Fruit fly (Drosophila melanogaster) whole organism, embryonic: ENCODE measurements around the gene CAH7.

Experiments
- Adf1 ChIP-seq: fragments of 200-800 bp; sonication (Bioruptor generic); IDR thresholded peaks from 2 replicates; pipeline ENCODE4 v1.3.6; 2022; ENCODE audit warnings: missing biosample characterization, missing genetic modification characterization
- Atf-2 ChIP-seq: fragments of 200-800 bp; sonication (Bioruptor generic); optimal IDR thresholded peaks from 2 replicates; lab custom pipeline; 2016; ENCODE audit warnings: missing biosample characterization, missing genetic modification characterization
- Awh ChIP-seq: fragments of 200-800 bp; sonication (Bioruptor generic); IDR thresholded peaks from 2 replicates; pipeline ENCODE4, ENCODE4 v1.3.6; 2022; ENCODE audit warnings: missing biosample characterization, missing genetic modification characterization
- B-H2 ChIP-seq: fragments of 200-800 bp; sonication (Bioruptor generic); optimal IDR thresholded peaks from 2 replicates; lab custom pipeline; 2018; ENCODE audit warnings: missing biosample characterization, mild to moderate bottlenecking, missing genetic modification characterization
- Bgb ChIP-seq: fragments of 200-800 bp; sonication (Bioruptor generic); IDR thresholded peaks from 2 replicates; pipeline ENCODE4 v1.3.6; 2022; ENCODE audit warnings: missing biosample characterization, missing genetic modification characterization; ENCODE audit not compliant: partially characterized antibody
- CG12104 ChIP-seq: fragments of 200-800 bp; sonication (Bioruptor generic); optimal IDR thresholded peaks from 3 replicates; lab custom pipeline; 2016; ENCODE audit warnings: missing biosample characterization, missing genetic modification characterization
- CG14667 ChIP-seq: fragments of 200-800 bp; sonication (Bioruptor generic); IDR thresholded peaks from 2 replicates; pipeline ENCODE4 v1.3.6; 2022; ENCODE audit warnings: missing biosample characterization, missing genetic modification characterization
- CG14710 ChIP-seq: fragments of 200-800 bp; sonication (Bioruptor generic); optimal IDR thresholded peaks from 3 replicates; lab custom pipeline; 2019; ENCODE audit warnings: missing biosample characterization, mild to moderate bottlenecking, missing genetic modification characterization, moderate library complexity
- CG1603 ChIP-seq: fragments of 200-800 bp; sonication (Bioruptor generic); optimal IDR thresholded peaks from 2 replicates; lab custom pipeline; 2019; ENCODE audit warnings: missing biosample characterization, mild to moderate bottlenecking, missing genetic modification characterization, moderate library complexity
- CG18262 ChIP-seq: fragments of 200-800 bp; optimal IDR thresholded peaks from 3 replicates; lab custom pipeline; 2019; ENCODE audit warnings: missing biosample characterization, mild to moderate bottlenecking, missing genetic modification characterization, moderate library complexity
- CG32767 ChIP-seq: fragments of 200-800 bp; sonication (Bioruptor generic); IDR thresholded peaks from 2 replicates; pipeline ENCODE4 v1.3.6; 2022; ENCODE audit warnings: missing biosample characterization, missing genetic modification characterization
- CG4282 ChIP-seq: fragments of 200-800 bp; sonication (Bioruptor generic); optimal IDR thresholded peaks from 2 replicates; lab custom pipeline; 2016; ENCODE audit warnings: missing biosample characterization, missing genetic modification characterization
- CG4404 ChIP-seq: fragments of 200-800 bp; sonication (Bioruptor generic); IDR thresholded peaks from 2 replicates; pipeline ENCODE4 v1.3.6; 2022; ENCODE audit warnings: missing biosample characterization, missing genetic modification characterization
- CG4424 ChIP-seq: fragments of 200-800 bp; sonication (Bioruptor generic); optimal IDR thresholded peaks from 3 replicates; lab custom pipeline; 2016; ENCODE audit warnings: missing biosample characterization, missing genetic modification characterization
- CG6272 ChIP-seq: fragments of 200-800 bp; sonication (Bioruptor generic); IDR thresholded peaks from 2 replicates; pipeline ENCODE4 v1.3.6; 2022; ENCODE audit warnings: missing biosample characterization, missing genetic modification characterization
- CG6791 ChIP-seq: fragments of 200-800 bp; sonication (Bioruptor generic); IDR thresholded peaks from 3 replicates; pipeline ENCODE4 v1.3.6; 2022; ENCODE audit warnings: missing biosample characterization, missing genetic modification characterization; ENCODE audit not compliant: partially characterized antibody
- CG6854 ChIP-seq: fragments of 200-800 bp; sonication (Bioruptor generic); optimal IDR thresholded peaks from 3 replicates; lab custom pipeline; 2017; ENCODE audit warnings: missing biosample characterization, mild to moderate bottlenecking, missing genetic modification characterization
- CG7987 ChIP-seq: fragments of 200-800 bp; sonication (Bioruptor generic); optimal IDR thresholded peaks from 2 replicates; lab custom pipeline; 2018; ENCODE audit warnings: missing biosample characterization, mild to moderate bottlenecking, missing genetic modification characterization, moderate library complexity
- CG8765 ChIP-seq: fragments of 200-800 bp; sonication (Bioruptor generic); IDR thresholded peaks from 2 replicates; pipeline ENCODE4 v1.3.6; 2022; ENCODE audit warnings: missing biosample characterization, missing genetic modification characterization
- CG9932 ChIP-seq: fragments of 200-800 bp; sonication (Bioruptor generic); IDR thresholded peaks from 2 replicates; pipeline ENCODE4 v1.3.6; 2022; ENCODE audit warnings: missing biosample characterization, missing genetic modification characterization
- CrebB ChIP-seq: fragments of 200-800 bp; sonication (Bioruptor generic); optimal IDR thresholded peaks from 3 replicates; lab custom pipeline; 2018; ENCODE audit warnings: missing biosample characterization, mild to moderate bottlenecking, missing genetic modification characterization
- D19A ChIP-seq: fragments of 200-800 bp; optimal IDR thresholded peaks from 3 replicates; lab custom pipeline; 2019; ENCODE audit warnings: missing biosample characterization, mild to moderate bottlenecking, missing genetic modification characterization, moderate library complexity
- Dip3 ChIP-seq: fragments of 200-800 bp; sonication (Bioruptor generic); optimal IDR thresholded peaks from 3 replicates; lab custom pipeline; 2016; ENCODE audit warnings: missing biosample characterization, missing genetic modification characterization
- Doc3 ChIP-seq: fragments of 200-800 bp; sonication (Bioruptor generic); IDR thresholded peaks from 3 replicates; pipeline ENCODE4 v1.3.6; 2022; ENCODE audit warnings: missing biosample characterization, missing genetic modification characterization; ENCODE audit not compliant: partially characterized antibody
- Drgx ChIP-seq: fragments of 200-800 bp; sonication (Bioruptor generic); IDR thresholded peaks from 2 replicates; pipeline ENCODE4 v1.3.6; 2022; ENCODE audit warnings: missing biosample characterization, missing genetic modification characterization
- E2f2 ChIP-seq: fragments of 200-800 bp; sonication (Bioruptor generic); IDR thresholded peaks from 2 replicates; pipeline ENCODE4 v1.3.6; 2022; ENCODE audit warnings: missing biosample characterization, missing genetic modification characterization
- H15 ChIP-seq: fragments of 200-800 bp; sonication (Bioruptor generic); IDR thresholded peaks from 3 replicates; pipeline ENCODE4 v1.3.6; 2022; ENCODE audit warnings: missing biosample characterization, missing genetic modification characterization
- Lim3 ChIP-seq: fragments of 200-800 bp; sonication (Bioruptor generic); IDR thresholded peaks from 2 replicates; pipeline ENCODE4 v1.3.6; 2022; ENCODE audit warnings: missing biosample characterization, missing genetic modification characterization
- Lpt ChIP-seq: fragments of >200 bp; optimal IDR thresholded peaks from 2 replicates; lab custom pipeline; 2018; ENCODE audit warnings: missing biosample characterization, missing genetic modification characterization
- Neu2 ChIP-seq: fragments of 200-800 bp; sonication (Bioruptor generic); optimal IDR thresholded peaks from 3 replicates; lab custom pipeline; 2016; ENCODE audit warnings: missing biosample characterization, missing genetic modification characterization, borderline replicate concordance
- Sin3A ChIP-seq: fragments of >200 bp; optimal IDR thresholded peaks from 2 replicates; lab custom pipeline; 2018
- Six4 ChIP-seq: fragments of 200-800 bp; sonication (Bioruptor generic); optimal IDR thresholded peaks from 2 replicates; lab custom pipeline; 2016; ENCODE audit warnings: missing biosample characterization, missing genetic modification characterization
- Spps ChIP-seq: fragments of 200-800 bp; sonication (Bioruptor generic); optimal IDR thresholded peaks from 2 replicates; lab custom pipeline; 2018; ENCODE audit warnings: missing biosample characterization, mild to moderate bottlenecking, missing genetic modification characterization
- Sry-β ChIP-seq: fragments of 200-800 bp; sonication (Bioruptor generic); optimal IDR thresholded peaks from 2 replicates; lab custom pipeline; 2018; ENCODE audit warnings: missing biosample characterization, mild to moderate bottlenecking, missing genetic modification characterization, moderate library complexity
- Tbp ChIP-seq: fragments of >200 bp; optimal IDR thresholded peaks from 2 replicates; lab custom pipeline; 2018; ENCODE audit warnings: missing biosample characterization, missing genetic modification characterization
- ato ChIP-seq: fragments of 200-800 bp; sonication (Bioruptor generic); IDR thresholded peaks from 2 replicates; pipeline ENCODE4 v1.3.6; 2022; ENCODE audit warnings: missing biosample characterization, missing genetic modification characterization; ENCODE audit not compliant: partially characterized antibody
- bsh ChIP-seq, 2 experiments: fragments of 200-800 bp; sonication (Bioruptor generic); optimal IDR thresholded peaks; 2 replicates each; lab custom pipeline; 2017 to 2018; ENCODE audit warnings: mild to moderate bottlenecking in 2 of 2, missing biosample characterization in 2 of 2, missing genetic modification characterization in 2 of 2, moderate library complexity in 1 of 2
- dmrt99B ChIP-seq: fragments of 200-800 bp; sonication (Bioruptor generic); optimal IDR thresholded peaks from 2 replicates; lab custom pipeline; 2018; ENCODE audit warnings: missing biosample characterization, mild to moderate bottlenecking, missing genetic modification characterization, moderate library complexity
- ems ChIP-seq: fragments of 200-800 bp; sonication (Bioruptor generic); optimal IDR thresholded peaks from 3 replicates; lab custom pipeline; 2016; ENCODE audit warnings: missing biosample characterization, missing genetic modification characterization
- hbn ChIP-seq: fragments of 200-800 bp; sonication (Bioruptor generic); IDR thresholded peaks from 2 replicates; pipeline ENCODE4 v1.3.6; 2022; ENCODE audit warnings: missing biosample characterization, missing genetic modification characterization; ENCODE audit not compliant: partially characterized antibody
- lilli ChIP-seq: fragments of 200-800 bp; sonication (Bioruptor generic); optimal IDR thresholded peaks from 3 replicates; lab custom pipeline; 2016; ENCODE audit warnings: missing biosample characterization, missing genetic modification characterization
- lov ChIP-seq, 2 experiments: fragments of 200-800 bp in 1 of 2; fragments of >200 bp in 1 of 2; sonication (Bioruptor generic) in 1 of 2; IDR thresholded peaks in 1 of 2; optimal IDR thresholded peaks in 1 of 2; 2 replicates in 1 of 2; 3 replicates in 1 of 2; pipeline versions ENCODE4 v1.3.6 to Lab custom; 2017 to 2022; ENCODE audit warnings: missing biosample characterization in 1 of 2, missing genetic modification characterization in 1 of 2
- maf-S ChIP-seq: fragments of 200-800 bp; sonication (Bioruptor generic); optimal IDR thresholded peaks from 2 replicates; lab custom pipeline; 2016; ENCODE audit warnings: missing biosample characterization, missing genetic modification characterization
- oc ChIP-seq: fragments of 200-800 bp; sonication (Bioruptor generic); optimal IDR thresholded peaks from 2 replicates; lab custom pipeline; 2018; ENCODE audit warnings: missing biosample characterization, mild to moderate bottlenecking, missing genetic modification characterization, moderate library complexity
- pros ChIP-seq: fragments of 200-800 bp; sonication (Bioruptor generic); optimal IDR thresholded peaks from 3 replicates; lab custom pipeline; 2019; ENCODE audit warnings: missing biosample characterization, mild to moderate bottlenecking, missing genetic modification characterization, moderate library complexity
- sc ChIP-seq, 3 experiments: fragments of >200 bp in 2 of 3; fragments of 200-800 bp in 1 of 3; sonication (Bioruptor generic) in 1 of 3; optimal IDR thresholded peaks; 2 replicates in 2 of 3; 3 replicates in 1 of 3; lab custom pipeline; 2017; ENCODE audit warnings: mild to moderate bottlenecking in 1 of 3, missing biosample characterization in 1 of 3, missing genetic modification characterization in 1 of 3, missing genetic modification reagents in 1 of 3
- sr ChIP-seq: fragments of 200-800 bp; sonication (Bioruptor generic); IDR thresholded peaks from 3 replicates; pipeline ENCODE4 v1.3.6; 2022; ENCODE audit warnings: missing biosample characterization, missing genetic modification characterization
- tll ChIP-seq, 2 experiments: fragments of 200-800 bp in 1 of 2; fragments of >200 bp in 1 of 2; sonication (Bioruptor generic) in 1 of 2; optimal IDR thresholded peaks; 2 replicates each; lab custom pipeline; 2017 to 2019; ENCODE audit warnings: missing biosample characterization in 2 of 2, missing genetic modification characterization in 2 of 2, mild to moderate bottlenecking in 1 of 2, moderate library complexity in 1 of 2
- unc-4 ChIP-seq: fragments of 200-800 bp; sonication (Bioruptor generic); IDR thresholded peaks from 2 replicates; pipeline ENCODE4 v1.3.6; 2022; ENCODE audit warnings: missing biosample characterization, missing genetic modification characterization; ENCODE audit not compliant: partially characterized antibody
- zen2 ChIP-seq: fragments of 200-800 bp; sonication (Bioruptor generic); IDR thresholded peaks from 3 replicates; pipeline ENCODE4 v1.3.6; 2022; ENCODE audit warnings: missing biosample characterization, missing genetic modification characterization; ENCODE audit not compliant: partially characterized antibody

Gene CAH7

DNA sequence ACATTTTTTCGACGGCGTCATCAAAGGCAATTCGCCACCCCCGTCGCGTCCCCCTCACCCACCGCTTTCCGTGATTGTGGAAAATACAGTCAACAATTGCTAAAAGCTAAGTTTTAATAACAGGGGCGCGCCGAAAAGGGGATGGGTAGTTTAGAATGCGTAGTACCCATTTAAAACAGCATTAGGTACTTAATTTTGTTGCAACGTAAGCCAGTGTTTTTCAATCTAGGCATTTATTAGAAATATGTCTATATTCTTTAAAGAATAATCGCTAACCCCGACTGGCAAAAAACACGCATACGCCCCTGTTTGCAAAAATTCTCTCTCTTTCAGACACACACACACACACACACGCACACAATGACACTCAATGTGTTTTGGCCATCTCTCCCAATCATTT lies 27.1 kb upstream of the CAH7 start (continued):
- TF ChIP-seq lilli (GFP tag; lab: Kevin White, UChicago): peak; percentile 79
- TF ChIP-seq H15 (GFP tag; lab: Robert Waterston, UW): 0 out of 3 replicates have a peak, but pooled peaks have one; percentile 45
- TF ChIP-seq bsh (GFP tag; optimal IDR thresholded peaks at IDR 0.05; lab: Kevin White, UChicago): no peak
- no peak for TF ChIP-seq Neu2 (GFP tag; lab: Kevin White, UChicago)
- TF ChIP-seq unc-4 (GFP tag; lab: Robert Waterston, UW): no peak
- no peak for TF ChIP-seq Sin3A (lab: Kevin White, UChicago)
- peak; percentile 86 for TF ChIP-seq CG9932
- TF ChIP-seq Spps (tag; lab: Kevin White, UChicago): no peak
- no peak for TF ChIP-seq tll (GFP tag; optimal IDR thresholded peaks at IDR 0.05; lab: Kevin White, UChicago)
- TF ChIP-seq CG4404 (GFP tag; lab: Robert Waterston, UW): peak; percentile 62
- no peak for TF ChIP-seq Sry-β (GFP tag; lab: Kevin White, UChicago)
- TF ChIP-seq CG18262 (tag; lab: Kevin White, UChicago): no peak
- TF ChIP-seq CG7987 (GFP tag; lab: Kevin White, UChicago): no peak
- no peak for TF ChIP-seq CG32767 (GFP tag; lab: Robert Waterston, UW)
- no peak for TF ChIP-seq CG12104 (GFP tag; lab: Kevin White, UChicago)
- no peak for TF ChIP-seq sr
- TF ChIP-seq CG6854 (GFP tag; lab: Kevin White, UChicago): no peak
- no peak for TF ChIP-seq hbn (GFP tag; lab: Robert Waterston, UW)
- TF ChIP-seq Six4: no peak
- TF ChIP-seq Lpt (GFP tag; lab: Kevin White, UChicago): no peak
- TF ChIP-seq maf-S (GFP tag; lab: Kevin White, UChicago): no peak
- TF ChIP-seq CrebB (tag; lab: Kevin White, UChicago): no peak
- TF ChIP-seq ato (GFP tag; lab: Robert Waterston, UW): no peak
- peak; percentile 68; the same call in 1 of the 2 replicates for TF ChIP-seq CG8765 (GFP tag; lab: Robert Waterston, UW)
- no peak for TF ChIP-seq Atf-2 (GFP tag; lab: Kevin White, UChicago)
- TF ChIP-seq dmrt99B: peak; percentile 39
- no peak for TF ChIP-seq E2f2 (GFP tag; lab: Robert Waterston, UW)
- TF ChIP-seq CG1603 (tag; lab: Kevin White, UChicago): no peak
- no peak for TF ChIP-seq Tbp
- no peak for TF ChIP-seq sc (optimal IDR thresholded peaks at IDR 0.05; lab: Kevin White, UChicago)
- TF ChIP-seq sc (GFP tag; optimal IDR thresholded peaks at IDR 0.05; lab: Kevin White, UChicago): no peak
- no peak for TF ChIP-seq Lim3
- TF ChIP-seq B-H2 (GFP tag; lab: Kevin White, UChicago): no peak
- no peak for TF ChIP-seq CG6791 (GFP tag; lab: Robert Waterston, UW)
- TF ChIP-seq CG4424 (GFP tag; lab: Kevin White, UChicago): no peak
- no peak for TF ChIP-seq Adf1 (GFP tag; lab: Robert Waterston, UW)
- no peak for TF ChIP-seq oc (tag; lab: Kevin White, UChicago)
- TF ChIP-seq CG14667 (GFP tag; lab: Robert Waterston, UW): 0 out of 2 replicates have a peak, but pooled peaks have one; percentile 14
- no peak for TF ChIP-seq lov (optimal IDR thresholded peaks at IDR 0.05; lab: Kevin White, UChicago)
- no peak for TF ChIP-seq lov (GFP tag; IDR thresholded peaks at IDR 0.05; lab: Robert Waterston, UW)
- 0 out of 2 replicates have a peak, but pooled peaks have one; percentile 6 for TF ChIP-seq CG6272 (GFP tag; lab: Robert Waterston, UW)
- TF ChIP-seq zen2 (GFP tag; lab: Robert Waterston, UW): no peak
- no peak for TF ChIP-seq Drgx
- TF ChIP-seq CG4282 (GFP tag; lab: Kevin White, UChicago): no peak
- no peak for TF ChIP-seq Awh (GFP tag; lab: Robert Waterston, UW)
- no peak for TF ChIP-seq CG14710 (tag; lab: Kevin White, UChicago)
- no peak for TF ChIP-seq pros (GFP tag; lab: Kevin White, UChicago)
- TF ChIP-seq ems: peak; percentile 42
- TF ChIP-seq Dip3 (GFP tag; lab: Kevin White, UChicago): peak; percentile 71
- TF ChIP-seq Doc3 (GFP tag; lab: Robert Waterston, UW): no peak
- no peak for TF ChIP-seq Bgb
- TF ChIP-seq D19A (tag; lab: Kevin White, UChicago): no peak
